Fruit fly (Drosophila melanogaster) whole organism, embryonic: Measurements from ENCODE around the gene CG13484.

Source experiments
- Abd-B ChIP-seq: fragments of 200-800 bp; sonication (Bioruptor generic); optimal IDR thresholded peaks from 2 replicates; lab custom pipeline; 2018; ENCODE audit warnings: missing biosample characterization, mild to moderate bottlenecking, missing genetic modification characterization, moderate library complexity
- B-H2 ChIP-seq: fragments of 200-800 bp; sonication (Bioruptor generic); optimal IDR thresholded peaks from 2 replicates; lab custom pipeline; 2018; ENCODE audit warnings: missing biosample characterization, mild to moderate bottlenecking, missing genetic modification characterization
- CG10147 ChIP-seq: fragments of 200-800 bp; sonication (Bioruptor generic); optimal IDR thresholded peaks from 2 replicates; lab custom pipeline; 2019; ENCODE audit warnings: missing biosample characterization, mild to moderate bottlenecking, missing genetic modification characterization, moderate library complexity
- CG10267 ChIP-seq: fragments of 200-800 bp; sonication (Bioruptor generic); optimal IDR thresholded peaks from 2 replicates; lab custom pipeline; 2018; ENCODE audit warnings: missing biosample characterization, mild to moderate bottlenecking, missing genetic modification characterization, moderate library complexity
- CG11093 ChIP-seq: fragments of 200-800 bp; sonication (Bioruptor generic); IDR thresholded peaks from 3 replicates; pipeline ENCODE4 v1.3.6; 2022; ENCODE audit warnings: missing biosample characterization, missing genetic modification characterization
- CG1233 ChIP-seq: fragments of 200-800 bp; sonication (Bioruptor generic); optimal IDR thresholded peaks from 4 replicates; lab custom pipeline; 2018; ENCODE audit warnings: missing biosample characterization, mild to moderate bottlenecking, missing genetic modification characterization
- CG13775 ChIP-seq: fragments of 200-800 bp; sonication (Bioruptor generic); optimal IDR thresholded peaks from 3 replicates; lab custom pipeline; 2017; ENCODE audit warnings: missing biosample characterization, mild to moderate bottlenecking, missing genetic modification characterization
- CG14667 ChIP-seq: fragments of 200-800 bp; sonication (Bioruptor generic); IDR thresholded peaks from 2 replicates; pipeline ENCODE4 v1.3.6; 2022; ENCODE audit warnings: missing biosample characterization, missing genetic modification characterization
- CG16779 ChIP-seq: fragments of 200-800 bp; sonication (Bioruptor generic); IDR thresholded peaks from 2 replicates; pipeline ENCODE4 v1.3.6; 2022; ENCODE audit warnings: missing biosample characterization, missing genetic modification characterization
- CG17802 ChIP-seq: fragments of 200-800 bp; sonication (Bioruptor generic); optimal IDR thresholded peaks from 2 replicates; lab custom pipeline; 2018; ENCODE audit warnings: missing biosample characterization, mild to moderate bottlenecking, missing genetic modification characterization, moderate library complexity
- CG18262 ChIP-seq: fragments of 200-800 bp; optimal IDR thresholded peaks from 3 replicates; lab custom pipeline; 2019; ENCODE audit warnings: missing biosample characterization, mild to moderate bottlenecking, missing genetic modification characterization, moderate library complexity
- CG30403 ChIP-seq: fragments of 200-800 bp; sonication (Bioruptor generic); optimal IDR thresholded peaks from 3 replicates; lab custom pipeline; 2016; ENCODE audit warnings: missing biosample characterization, missing genetic modification characterization
- CG34224 ChIP-seq: fragments of 200-800 bp; sonication (Bioruptor generic); IDR thresholded peaks from 3 replicates; pipeline ENCODE4 v1.3.6; 2022; ENCODE audit warnings: missing biosample characterization, missing genetic modification characterization; ENCODE audit not compliant: partially characterized antibody
- CG34376 ChIP-seq: fragments of 200-800 bp; sonication (Bioruptor generic); optimal IDR thresholded peaks from 2 replicates; lab custom pipeline; 2018; ENCODE audit warnings: missing biosample characterization, mild to moderate bottlenecking, missing genetic modification characterization
- CG43689 ChIP-seq: fragments of 200-800 bp; sonication (Bioruptor generic); IDR thresholded peaks from 2 replicates; pipeline ENCODE4 v1.3.6; 2022; ENCODE audit warnings: missing biosample characterization, missing genetic modification characterization
- CG6654 ChIP-seq: fragments of 200-800 bp; sonication (Bioruptor generic); optimal IDR thresholded peaks from 2 replicates; lab custom pipeline; 2017; ENCODE audit warnings: missing biosample characterization, mild to moderate bottlenecking, missing genetic modification characterization
- CG7839 ChIP-seq: fragments of 200-800 bp; sonication (Bioruptor generic); optimal IDR thresholded peaks from 3 replicates; lab custom pipeline; 2018; ENCODE audit warnings: missing biosample characterization, mild to moderate bottlenecking, missing genetic modification characterization, moderate library complexity
- CG9932 ChIP-seq: fragments of 200-800 bp; sonication (Bioruptor generic); IDR thresholded peaks from 2 replicates; pipeline ENCODE4 v1.3.6; 2022; ENCODE audit warnings: missing biosample characterization, missing genetic modification characterization
- Dad ChIP-seq: fragments of 200-800 bp; sonication (Bioruptor generic); optimal IDR thresholded peaks from 3 replicates; lab custom pipeline; 2016; ENCODE audit warnings: missing biosample characterization, missing genetic modification characterization
- Dip3 ChIP-seq: fragments of 200-800 bp; sonication (Bioruptor generic); optimal IDR thresholded peaks from 3 replicates; lab custom pipeline; 2016; ENCODE audit warnings: missing biosample characterization, missing genetic modification characterization
- Hand ChIP-seq: fragments of 200-800 bp; sonication (Bioruptor generic); optimal IDR thresholded peaks from 2 replicates; lab custom pipeline; 2017; ENCODE audit warnings: mild to moderate bottlenecking, missing biosample characterization, missing genetic modification reagents, missing genetic modification characterization
- Hr3 ChIP-seq: fragments of 200-800 bp; sonication (Bioruptor generic); optimal IDR thresholded peaks from 3 replicates; lab custom pipeline; 2016; ENCODE audit warnings: missing biosample characterization, missing genetic modification characterization
- MESR4 ChIP-seq: fragments of 200-800 bp; sonication (Bioruptor generic); optimal IDR thresholded peaks from 2 replicates; lab custom pipeline; 2018; ENCODE audit warnings: missing biosample characterization, mild to moderate bottlenecking, missing genetic modification characterization, moderate library complexity
- Mad ChIP-seq: fragments of 200-800 bp; sonication (Bioruptor generic); optimal IDR thresholded peaks from 2 replicates; lab custom pipeline; 2016; ENCODE audit warnings: missing biosample characterization, missing genetic modification characterization
- NC2β ChIP-seq: fragments of 200-800 bp; sonication (Bioruptor generic); optimal IDR thresholded peaks from 2 replicates; lab custom pipeline; 2016; ENCODE audit warnings: missing biosample characterization, missing genetic modification characterization
- Nf-YC ChIP-seq: fragments of 200-800 bp; optimal IDR thresholded peaks from 3 replicates; lab custom pipeline; 2019; ENCODE audit warnings: missing biosample characterization, mild to moderate bottlenecking, missing genetic modification characterization, moderate library complexity
- NfI ChIP-seq: fragments of 200-800 bp; sonication (Bioruptor generic); optimal IDR thresholded peaks from 3 replicates; lab custom pipeline; 2018; ENCODE audit warnings: missing biosample characterization, mild to moderate bottlenecking, missing genetic modification characterization, moderate library complexity
- Oaz ChIP-seq: fragments of 200-800 bp; sonication (Bioruptor generic); IDR thresholded peaks from 2 replicates; pipeline ENCODE4 v1.3.6; 2022; ENCODE audit warnings: missing biosample characterization, missing genetic modification characterization
- Optix ChIP-seq: fragments of 200-800 bp; sonication (Bioruptor generic); IDR thresholded peaks from 3 replicates; pipeline ENCODE4 v1.3.6; 2022; ENCODE audit warnings: missing biosample characterization, missing genetic modification characterization
- YL-1 ChIP-seq: fragments of 200-800 bp; sonication (Bioruptor generic); optimal IDR thresholded peaks from 3 replicates; lab custom pipeline; 2017; ENCODE audit warnings: missing biosample characterization, mild to moderate bottlenecking, missing genetic modification characterization
- bab2 ChIP-seq: fragments of 200-800 bp; sonication (Bioruptor generic); optimal IDR thresholded peaks from 2 replicates; lab custom pipeline; 2016; ENCODE audit warnings: missing biosample characterization, missing genetic modification characterization
- bbx ChIP-seq: fragments of 200-800 bp; sonication (Bioruptor generic); IDR thresholded peaks from 2 replicates; pipeline ENCODE4 v1.3.6; 2022; ENCODE audit warnings: missing biosample characterization, missing genetic modification characterization; ENCODE audit not compliant: partially characterized antibody
- cwo ChIP-seq: fragments of 200-800 bp; sonication (Bioruptor generic); optimal IDR thresholded peaks from 3 replicates; lab custom pipeline; 2017; ENCODE audit warnings: missing biosample characterization, missing genetic modification characterization, mild to moderate bottlenecking, moderate library complexity, missing genetic modification reagents
- dimm ChIP-seq: fragments of 200-800 bp; sonication (Bioruptor generic); IDR thresholded peaks from 2 replicates; pipeline ENCODE4 v1.3.6; 2022; ENCODE audit warnings: missing biosample characterization, missing genetic modification characterization
- dmrt99B ChIP-seq: fragments of 200-800 bp; sonication (Bioruptor generic); optimal IDR thresholded peaks from 2 replicates; lab custom pipeline; 2018; ENCODE audit warnings: missing biosample characterization, mild to moderate bottlenecking, missing genetic modification characterization, moderate library complexity
- dpn ChIP-seq, 2 experiments: fragments of 200-800 bp; sonication (Bioruptor generic); optimal IDR thresholded peaks; 3 replicates each; lab custom pipeline; 2016; ENCODE audit warnings: missing biosample characterization in 2 of 2, missing genetic modification characterization in 2 of 2
- gce ChIP-seq: fragments of 200-800 bp; sonication (Bioruptor generic); IDR thresholded peaks from 3 replicates; pipeline ENCODE4 v1.3.6; 2022; ENCODE audit warnings: missing biosample characterization, missing genetic modification characterization
- grau ChIP-seq: fragments of 200-800 bp; optimal IDR thresholded peaks from 3 replicates; lab custom pipeline; 2019; ENCODE audit warnings: missing biosample characterization, mild to moderate bottlenecking, missing genetic modification characterization, moderate library complexity
- insv ChIP-seq, 2 experiments: fragments of 200-800 bp; sonication (Bioruptor generic); optimal IDR thresholded peaks; 3 replicates each; lab custom pipeline; 2016 to 2018; ENCODE audit warnings: missing biosample characterization in 2 of 2, missing genetic modification characterization in 2 of 2
- lilli ChIP-seq: fragments of 200-800 bp; sonication (Bioruptor generic); optimal IDR thresholded peaks from 3 replicates; lab custom pipeline; 2016; ENCODE audit warnings: missing biosample characterization, missing genetic modification characterization
- mam ChIP-seq: fragments of 200-800 bp; sonication (Bioruptor generic); optimal IDR thresholded peaks from 3 replicates; lab custom pipeline; 2016; ENCODE audit warnings: missing biosample characterization, missing genetic modification characterization
- nom ChIP-seq: fragments of 200-800 bp; sonication (Bioruptor generic); optimal IDR thresholded peaks from 2 replicates; lab custom pipeline; 2017; ENCODE audit warnings: missing biosample characterization, missing genetic modification characterization, mild to moderate bottlenecking, moderate library complexity, missing genetic modification reagents
- odd ChIP-seq: fragments of 200-800 bp; sonication (Bioruptor generic); optimal IDR thresholded peaks from 2 replicates; lab custom pipeline; 2017; ENCODE audit warnings: missing biosample characterization, mild to moderate bottlenecking, missing genetic modification characterization
- row ChIP-seq: fragments of 200-800 bp; sonication (Bioruptor generic); IDR thresholded peaks from 3 replicates; pipeline ENCODE4 v1.3.6; 2022; ENCODE audit warnings: missing biosample characterization, missing genetic modification characterization
- slbo ChIP-seq: fragments of 200-800 bp; sonication (Bioruptor generic); IDR thresholded peaks from 2 replicates; pipeline ENCODE4 v1.3.6; 2022; ENCODE audit warnings: missing biosample characterization, missing genetic modification characterization
- tna ChIP-seq: fragments of 200-800 bp; sonication (Bioruptor generic); IDR thresholded peaks from 2 replicates; pipeline ENCODE4 v1.3.6; 2022; ENCODE audit warnings: missing biosample characterization, missing genetic modification characterization; ENCODE audit not compliant: partially characterized antibody
- zen ChIP-seq: fragments of 200-800 bp; sonication (Bioruptor generic); optimal IDR thresholded peaks from 3 replicates; lab custom pipeline; 2018; ENCODE audit warnings: missing biosample characterization, mild to moderate bottlenecking, missing genetic modification characterization, moderate library complexity

Gene CG13484

DNA sequence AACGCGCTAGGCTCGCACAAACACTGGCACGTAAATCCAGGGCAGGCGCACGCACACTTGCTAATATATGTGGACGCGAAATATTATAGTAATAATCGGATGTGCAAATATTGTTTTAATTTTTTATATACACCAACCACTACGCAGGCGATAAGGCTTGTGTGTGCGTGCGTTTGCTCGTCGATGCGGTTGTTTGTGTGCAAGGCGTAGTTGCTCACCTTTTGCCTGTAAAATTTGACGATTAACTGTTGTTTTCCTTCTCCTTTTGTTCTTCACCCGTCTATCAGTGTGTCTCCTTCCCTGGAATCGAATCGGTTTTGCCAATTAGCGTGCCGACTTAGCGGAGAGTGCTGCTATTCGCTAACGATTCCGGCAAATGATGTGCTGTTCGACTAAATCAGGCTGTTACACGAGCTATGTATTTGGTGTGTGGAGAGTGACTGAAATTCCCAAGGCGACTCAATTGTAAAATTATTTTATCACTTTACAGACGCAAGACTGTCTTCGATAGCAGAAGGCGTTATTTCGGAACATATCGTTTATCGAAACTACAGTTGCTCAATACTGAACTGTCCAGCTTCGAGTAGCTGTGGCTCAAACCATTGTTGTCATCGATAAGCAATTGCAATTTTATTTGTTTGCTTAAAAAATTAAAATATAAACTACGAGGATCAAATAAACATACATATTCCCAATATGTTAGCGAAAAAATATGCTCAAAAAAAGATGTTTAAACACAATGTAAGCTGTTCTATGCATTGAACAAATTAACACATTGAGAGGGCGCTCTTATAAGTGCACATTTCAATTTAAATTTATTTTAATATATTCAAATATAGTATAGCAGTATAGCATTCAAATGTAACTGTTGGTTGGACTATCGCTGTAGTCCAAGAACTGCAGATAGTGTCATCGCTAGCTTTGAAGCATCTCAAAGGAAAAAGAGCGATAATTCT, 21.4 kb downstream of the CG13484 start, which contains the start of the genes CG6650 and endos (continued):
- TF ChIP-seq CG13775 (GFP tag; lab: Kevin White, UChicago), result peak; percentile 36
- TF ChIP-seq CG11093 (GFP tag; lab: Robert Waterston, UW), result 0 out of 3 replicates have a peak, but pooled peaks have one; percentile 33
- peak; percentile 64 for TF ChIP-seq nom
- TF ChIP-seq Oaz (GFP tag; lab: Robert Waterston, UW), result no peak
- no peak for TF ChIP-seq NC2β (GFP tag; lab: Kevin White, UChicago)
- peak; percentile 76 for TF ChIP-seq MESR4 (GFP tag; lab: Kevin White, UChicago)
- TF ChIP-seq dmrt99B (tag; lab: Kevin White, UChicago), result no peak
- no peak for TF ChIP-seq CG16779 (GFP tag; lab: Robert Waterston, UW)
- TF ChIP-seq cwo (GFP tag; lab: Kevin White, UChicago), result no peak
- TF ChIP-seq CG30403 (GFP tag; lab: Kevin White, UChicago), result peak; percentile 39
- TF ChIP-seq lilli, result peak; percentile 9
- TF ChIP-seq Nf-YC (tag; lab: Kevin White, UChicago), result peak; percentile 71
- no peak for TF ChIP-seq bab2
- TF ChIP-seq Mad (GFP tag; lab: Kevin White, UChicago), result no peak
- peak in 1 of 2 experiments; percentile 14 for TF ChIP-seq dpn (GFP tag; optimal IDR thresholded peaks at IDR 0.05; lab: Kevin White, UChicago)
- peak; percentile 56; the same call in 1 of the 2 replicates for TF ChIP-seq slbo
- TF ChIP-seq CG14667, result no peak
- TF ChIP-seq CG17802, result no peak
- peak; percentile 16 for TF ChIP-seq CG1233 (GFP tag; lab: Kevin White, UChicago)
- peak; percentile 70 for TF ChIP-seq row (GFP tag; lab: Robert Waterston, UW)
- TF ChIP-seq grau (tag; lab: Kevin White, UChicago), result peak; percentile 45
- TF ChIP-seq Hand (GFP tag; lab: Kevin White, UChicago), result peak; percentile 50
- peak; percentile 71 for TF ChIP-seq bbx (GFP tag; lab: Robert Waterston, UW)
- peak; percentile 8 for TF ChIP-seq Hr3
- TF ChIP-seq tna (GFP tag; lab: Robert Waterston, UW), result peak; percentile 74
- TF ChIP-seq Abd-B, result peak; percentile 40
- TF ChIP-seq Dad (GFP tag; lab: Kevin White, UChicago), result no peak
- peak; percentile 40 for TF ChIP-seq CG7839 (tag; lab: Kevin White, UChicago)
- peak; percentile 5 for TF ChIP-seq Dip3
- TF ChIP-seq mam (GFP tag; lab: Kevin White, UChicago), result peak; percentile 19
- peak; percentile 82 for TF ChIP-seq CG34376 (GFP tag; lab: Kevin White, UChicago)
- no peak for TF ChIP-seq gce (GFP tag; lab: Robert Waterston, UW)
- TF ChIP-seq CG43689 (GFP tag; lab: Robert Waterston, UW), result no peak
- TF ChIP-seq CG6654 (GFP tag; lab: Kevin White, UChicago), result no peak
- peak; percentile 86 for TF ChIP-seq CG10267 (tag; lab: Kevin White, UChicago)
- peak; percentile 31 for TF ChIP-seq NfI
- TF ChIP-seq CG18262 (tag; lab: Kevin White, UChicago), result peak; percentile 56
- peak; percentile 69 for TF ChIP-seq B-H2 (GFP tag; lab: Kevin White, UChicago)
- no peak for TF ChIP-seq odd (GFP tag; lab: Kevin White, UChicago)
- peak; percentile 46 to 96 for TF ChIP-seq insv (GFP tag; optimal IDR thresholded peaks at IDR 0.05; lab: Kevin White, UChicago)
- peak; percentile 66; the same call in 2 of the 3 replicates for TF ChIP-seq CG34224 (GFP tag; lab: Robert Waterston, UW)
- TF ChIP-seq YL-1 (GFP tag; lab: Kevin White, UChicago), result peak; percentile 13
- peak; percentile 33 for TF ChIP-seq zen (tag; lab: Kevin White, UChicago)
- TF ChIP-seq dimm (GFP tag; lab: Robert Waterston, UW), result no peak
- TF ChIP-seq CG10147 (GFP tag; lab: Kevin White, UChicago), result no peak
- TF ChIP-seq CG9932 (GFP tag; lab: Robert Waterston, UW), result peak; percentile 58
- TF ChIP-seq Optix, result no peak
